Fruit fly (Drosophila melanogaster): ENCODE measurements around the gene Sgp.

DNA sequence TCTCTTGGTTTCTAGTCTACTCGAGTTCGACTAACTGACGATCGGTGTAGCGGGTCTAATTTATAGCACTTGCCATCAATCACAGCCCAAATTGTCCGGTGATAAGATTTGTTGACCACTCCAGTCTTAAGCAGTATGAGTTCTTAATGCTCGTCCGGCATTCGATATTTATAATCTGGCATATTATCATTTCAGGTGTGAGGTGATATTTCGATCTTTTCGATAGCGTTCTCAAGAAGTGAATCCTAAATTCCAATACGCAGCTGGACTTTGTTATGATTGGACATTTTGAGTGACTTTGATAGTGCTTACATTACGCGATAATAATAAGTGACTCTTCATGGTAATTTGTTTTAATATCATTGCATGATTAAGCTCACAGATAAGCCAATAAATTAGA is 23.2 kb upstream of the Sgp start, which contains the start of gene Bace:
- TF ChIP-seq CG1620 (GFP tag; optimal IDR thresholded peaks at IDR 0.05) (no peak), CG14711 (tag; optimal IDR thresholded peaks at IDR 0.05) (no peak)

All from whole organism, adult.